Fruit fly (Drosophila melanogaster) whole organism, embryonic: ENCODE results near the gene BthD.

Experiments used
- Abd-B ChIP-seq: fragments of 200-800 bp; sonication (Bioruptor generic); optimal IDR thresholded peaks from 2 replicates; lab custom pipeline; 2018; ENCODE audit warnings: missing biosample characterization, mild to moderate bottlenecking, missing genetic modification characterization, moderate library complexity
- Atf3 ChIP-seq: fragments of 200-800 bp; sonication (Bioruptor generic); optimal IDR thresholded peaks from 3 replicates; lab custom pipeline; 2016; ENCODE audit warnings: missing biosample characterization, missing genetic modification characterization
- Bteb2 ChIP-seq: fragments of 200-800 bp; sonication (Bioruptor generic); optimal IDR thresholded peaks from 2 replicates; lab custom pipeline; 2016; ENCODE audit warnings: missing biosample characterization, missing genetic modification characterization
- C15 ChIP-seq: fragments of 200-800 bp; sonication (Bioruptor generic); IDR thresholded peaks from 3 replicates; pipeline ENCODE4 v1.3.6; 2022; ENCODE audit warnings: missing biosample characterization, missing genetic modification characterization
- CG10366 ChIP-seq: fragments of 200-800 bp; sonication (Bioruptor generic); IDR thresholded peaks from 2 replicates; pipeline ENCODE4 v1.3.6; 2022; ENCODE audit warnings: missing biosample characterization, missing genetic modification characterization
- CG11504 ChIP-seq: fragments of 200-800 bp; sonication (Bioruptor generic); optimal IDR thresholded peaks from 3 replicates; lab custom pipeline; 2019; ENCODE audit warnings: missing biosample characterization, mild to moderate bottlenecking, missing genetic modification characterization, moderate library complexity
- CG12942 ChIP-seq: fragments of 200-800 bp; sonication (Bioruptor generic); optimal IDR thresholded peaks from 3 replicates; lab custom pipeline; 2016; ENCODE audit warnings: missing biosample characterization, missing genetic modification characterization
- CG17186 ChIP-seq: fragments of 200-800 bp; sonication (Bioruptor generic); optimal IDR thresholded peaks from 3 replicates; lab custom pipeline; 2017; ENCODE audit warnings: missing biosample characterization, missing genetic modification reagents, missing genetic modification characterization
- CG17385 ChIP-seq: fragments of 200-800 bp; sonication (Bioruptor generic); optimal IDR thresholded peaks from 3 replicates; lab custom pipeline; 2018; ENCODE audit warnings: missing biosample characterization, mild to moderate bottlenecking, missing genetic modification characterization
- CG18764 ChIP-seq: fragments of 200-800 bp; sonication (Bioruptor generic); optimal IDR thresholded peaks from 3 replicates; lab custom pipeline; 2016; ENCODE audit warnings: missing biosample characterization, missing genetic modification characterization
- CG2116 ChIP-seq: fragments of 200-800 bp; sonication (Bioruptor generic); optimal IDR thresholded peaks from 3 replicates; lab custom pipeline; 2018; ENCODE audit warnings: missing biosample characterization, mild to moderate bottlenecking, missing genetic modification characterization
- CG2202 ChIP-seq: fragments of 200-800 bp; sonication (Bioruptor generic); optimal IDR thresholded peaks from 2 replicates; lab custom pipeline; 2018; ENCODE audit warnings: missing biosample characterization, mild to moderate bottlenecking, missing genetic modification characterization
- CG2678 ChIP-seq: fragments of 200-800 bp; sonication (Bioruptor generic); optimal IDR thresholded peaks from 3 replicates; lab custom pipeline; 2019; ENCODE audit warnings: missing biosample characterization, mild to moderate bottlenecking, missing genetic modification characterization, moderate library complexity
- CG31224 ChIP-seq: fragments of 200-800 bp; sonication (Bioruptor generic); IDR thresholded peaks from 2 replicates; pipeline ENCODE4 v1.3.6; 2022; ENCODE audit warnings: missing biosample characterization, missing genetic modification characterization
- CG32767 ChIP-seq: fragments of 200-800 bp; sonication (Bioruptor generic); IDR thresholded peaks from 2 replicates; pipeline ENCODE4 v1.3.6; 2022; ENCODE audit warnings: missing biosample characterization, missing genetic modification characterization
- CG4617 ChIP-seq: fragments of 200-800 bp; sonication (Bioruptor generic); optimal IDR thresholded peaks from 3 replicates; lab custom pipeline; 2016; ENCODE audit warnings: missing biosample characterization, missing genetic modification characterization, borderline replicate concordance
- CG4854 ChIP-seq: fragments of 200-800 bp; sonication (Bioruptor generic); optimal IDR thresholded peaks from 2 replicates; lab custom pipeline; 2016; ENCODE audit warnings: missing biosample characterization, missing genetic modification characterization, inconsistent platforms
- CG5245 ChIP-seq: fragments of 200-800 bp; sonication (Bioruptor generic); optimal IDR thresholded peaks from 3 replicates; lab custom pipeline; 2016; ENCODE audit warnings: missing biosample characterization, missing genetic modification characterization
- CG6175 ChIP-seq: fragments of 200-800 bp; sonication (Bioruptor generic); IDR thresholded peaks from 3 replicates; pipeline ENCODE4 v1.3.6; 2022; ENCODE audit warnings: missing biosample characterization, missing genetic modification characterization
- CG6791 ChIP-seq: fragments of 200-800 bp; sonication (Bioruptor generic); IDR thresholded peaks from 3 replicates; pipeline ENCODE4 v1.3.6; 2022; ENCODE audit warnings: missing biosample characterization, missing genetic modification characterization; ENCODE audit not compliant: partially characterized antibody
- CG8478 ChIP-seq: fragments of >200 bp; optimal IDR thresholded peaks from 2 replicates; lab custom pipeline; 2018
- CG8924 ChIP-seq: fragments of 200-800 bp; optimal IDR thresholded peaks from 3 replicates; lab custom pipeline; 2019; ENCODE audit warnings: missing biosample characterization, mild to moderate bottlenecking, missing genetic modification characterization, moderate library complexity
- Camta ChIP-seq: fragments of 200-800 bp; sonication (Bioruptor generic); optimal IDR thresholded peaks from 2 replicates; lab custom pipeline; 2016; ENCODE audit warnings: missing biosample characterization, missing genetic modification characterization
- D19A ChIP-seq: fragments of 200-800 bp; optimal IDR thresholded peaks from 3 replicates; lab custom pipeline; 2019; ENCODE audit warnings: missing biosample characterization, mild to moderate bottlenecking, missing genetic modification characterization, moderate library complexity
- Dbx ChIP-seq: fragments of 200-800 bp; sonication (Bioruptor generic); IDR thresholded peaks from 3 replicates; pipeline ENCODE4 v1.3.6; 2022; ENCODE audit warnings: missing biosample characterization, missing genetic modification characterization
- Dll ChIP-seq: fragments of 200-800 bp; sonication (Bioruptor generic); IDR thresholded peaks from 4 replicates; pipeline ENCODE4 v1.3.6; 2022; ENCODE audit warnings: missing biosample characterization, missing genetic modification characterization; ENCODE audit not compliant: partially characterized antibody
- Doc3 ChIP-seq: fragments of 200-800 bp; sonication (Bioruptor generic); IDR thresholded peaks from 3 replicates; pipeline ENCODE4 v1.3.6; 2022; ENCODE audit warnings: missing biosample characterization, missing genetic modification characterization; ENCODE audit not compliant: partially characterized antibody
- Hsf ChIP-seq: fragments of 200-800 bp; sonication (Bioruptor generic); optimal IDR thresholded peaks from 3 replicates; lab custom pipeline; 2016; ENCODE audit warnings: missing biosample characterization, missing genetic modification characterization
- Ravus ChIP-seq: fragments of 200-800 bp; sonication (Bioruptor generic); IDR thresholded peaks from 2 replicates; pipeline ENCODE4 v1.3.6; 2022; ENCODE audit warnings: missing biosample characterization, missing genetic modification characterization
- Spps ChIP-seq: fragments of 200-800 bp; sonication (Bioruptor generic); optimal IDR thresholded peaks from 2 replicates; lab custom pipeline; 2018; ENCODE audit warnings: missing biosample characterization, mild to moderate bottlenecking, missing genetic modification characterization
- Taf1 ChIP-seq: fragments of 200-800 bp; sonication (Bioruptor generic); IDR thresholded peaks from 2 replicates; pipeline ENCODE4 v1.3.6; 2022; ENCODE audit warnings: missing biosample characterization, missing genetic modification characterization
- Xrp1 ChIP-seq: fragments of 200-800 bp; sonication (Bioruptor generic); IDR thresholded peaks from 2 replicates; pipeline ENCODE4 v1.3.6; 2022; ENCODE audit warnings: missing biosample characterization, missing genetic modification characterization
- al ChIP-seq: fragments of 200-800 bp; sonication (Bioruptor generic); IDR thresholded peaks from 2 replicates; pipeline ENCODE4 v1.3.6; 2022; ENCODE audit warnings: missing biosample characterization, missing genetic modification characterization
- amos ChIP-seq: fragments of 200-800 bp; sonication (Bioruptor generic); IDR thresholded peaks from 2 replicates; pipeline ENCODE4 v1.3.6; 2022; ENCODE audit warnings: missing biosample characterization, missing genetic modification characterization; ENCODE audit not compliant: partially characterized antibody
- corto ChIP-seq: fragments of 200-800 bp; sonication (Bioruptor generic); optimal IDR thresholded peaks from 2 replicates; lab custom pipeline; 2016; ENCODE audit warnings: missing biosample characterization, mild to moderate bottlenecking, missing genetic modification characterization, moderate library complexity
- da ChIP-seq: fragments of 200-800 bp; sonication (Bioruptor generic); optimal IDR thresholded peaks from 2 replicates; lab custom pipeline; 2016; ENCODE audit warnings: missing biosample characterization, missing genetic modification characterization
- esg ChIP-seq: fragments of 200-800 bp; sonication (Bioruptor generic); conservative IDR thresholded peaks from 2 replicates; pipeline ENCODE4 v1.3.6; 2022; ENCODE audit warnings: missing biosample characterization, missing genetic modification characterization
- fd102C ChIP-seq: fragments of 200-800 bp; sonication (Bioruptor generic); optimal IDR thresholded peaks from 2 replicates; lab custom pipeline; 2018; ENCODE audit warnings: missing biosample characterization, mild to moderate bottlenecking, missing genetic modification characterization, moderate library complexity
- nerfin-1 ChIP-seq: fragments of 200-800 bp; sonication (Bioruptor generic); optimal IDR thresholded peaks from 3 replicates; lab custom pipeline; 2019; ENCODE audit warnings: missing biosample characterization, mild to moderate bottlenecking, missing genetic modification characterization, moderate library complexity
- pfk ChIP-seq: fragments of 200-800 bp; sonication (Bioruptor generic); optimal IDR thresholded peaks from 2 replicates; lab custom pipeline; 2018; ENCODE audit warnings: missing biosample characterization, mild to moderate bottlenecking, missing genetic modification characterization, moderate library complexity
- pros ChIP-seq: fragments of 200-800 bp; sonication (Bioruptor generic); optimal IDR thresholded peaks from 3 replicates; lab custom pipeline; 2019; ENCODE audit warnings: missing biosample characterization, mild to moderate bottlenecking, missing genetic modification characterization, moderate library complexity
- pum ChIP-seq: fragments of 200-800 bp; sonication (Bioruptor generic); optimal IDR thresholded peaks from 2 replicates; lab custom pipeline; 2016; ENCODE audit warnings: missing biosample characterization, missing genetic modification characterization
- ro ChIP-seq: fragments of 200-800 bp; sonication (Bioruptor generic); IDR thresholded peaks from 2 replicates; pipeline ENCODE4 v1.3.6; 2022; ENCODE audit warnings: missing biosample characterization, missing genetic modification characterization
- scrt ChIP-seq: fragments of 200-800 bp; sonication (Bioruptor generic); optimal IDR thresholded peaks from 2 replicates; lab custom pipeline; 2018; ENCODE audit warnings: missing biosample characterization, mild to moderate bottlenecking, missing genetic modification characterization, moderate library complexity
- tll ChIP-seq, 2 experiments: fragments of 200-800 bp in 1 of 2; fragments of >200 bp in 1 of 2; sonication (Bioruptor generic) in 1 of 2; optimal IDR thresholded peaks; 2 replicates each; lab custom pipeline; 2017 to 2019; ENCODE audit warnings: missing biosample characterization in 2 of 2, missing genetic modification characterization in 2 of 2, mild to moderate bottlenecking in 1 of 2, moderate library complexity in 1 of 2
- trh ChIP-seq: fragments of 200-800 bp; sonication (Bioruptor generic); optimal IDR thresholded peaks from 2 replicates; lab custom pipeline; 2016; ENCODE audit warnings: missing biosample characterization, missing genetic modification characterization
- tx ChIP-seq: fragments of 200-800 bp; sonication (Bioruptor generic); optimal IDR thresholded peaks from 2 replicates; lab custom pipeline; 2016; ENCODE audit warnings: missing biosample characterization, missing genetic modification characterization
- unc-4 ChIP-seq: fragments of 200-800 bp; sonication (Bioruptor generic); IDR thresholded peaks from 2 replicates; pipeline ENCODE4 v1.3.6; 2022; ENCODE audit warnings: missing biosample characterization, missing genetic modification characterization; ENCODE audit not compliant: partially characterized antibody
- yki ChIP-seq: fragments of >200 bp; optimal IDR thresholded peaks from 3 replicates; lab custom pipeline; 2018
- zfh2 ChIP-seq: fragments of 200-800 bp; sonication (Bioruptor generic); optimal IDR thresholded peaks from 2 replicates; lab custom pipeline; 2016; ENCODE audit warnings: missing biosample characterization, missing genetic modification characterization

Gene BthD

dm6 chrX:13616417-13617050 is 4.6 kb downstream of the BthD start, which contains the start of the genes tth and Tango2 (continued):
- TF ChIP-seq fd102C (GFP tag; lab: Kevin White, UChicago) (no peak), ro (GFP tag; lab: Robert Waterston, UW) (no peak), da (no peak), CG5245 (peak; percentile 27), C15 (GFP tag; lab: Robert Waterston, UW) (0 out of 3 replicates have a peak, but pooled peaks have one; percentile 49), CG32767 (peak; percentile 32; the same call in 1 of the 2 replicates), Abd-B (GFP tag; lab: Kevin White, UChicago) (peak; percentile 67), amos (peak; percentile 52; the same call in 1 of the 2 replicates), tx (GFP tag; lab: Kevin White, UChicago) (peak; percentile 45), CG12942 (peak; percentile 41), tll (GFP tag; optimal IDR thresholded peaks at IDR 0.05; lab: Kevin White, UChicago) (peak in 1 of 2 experiments; percentile 16), Spps (tag; lab: Kevin White, UChicago) (no peak), scrt (peak; percentile 84), al (peak; percentile 70), unc-4 (GFP tag; lab: Robert Waterston, UW) (peak; percentile 61; the same call in 1 of the 2 replicates), D19A (tag; lab: Kevin White, UChicago) (peak; percentile 51), Dll (peak; percentile 71), Ravus (no peak), CG31224 (GFP tag; lab: Robert Waterston, UW) (peak; percentile 65), zfh2 (peak; percentile 80), CG11504 (tag; lab: Kevin White, UChicago) (no peak), Atf3 (GFP tag; lab: Kevin White, UChicago) (peak; percentile 58), CG4617 (GFP tag; lab: Kevin White, UChicago) (peak; percentile 27), CG17186 (GFP tag; lab: Kevin White, UChicago) (no peak), pum (GFP tag; lab: Kevin White, UChicago) (peak; percentile 65), CG6175 (GFP tag; lab: Robert Waterston, UW) (peak; percentile 42; the same call in 1 of the 3 replicates), Hsf (peak; percentile 76), CG8924 (peak; percentile 75), CG10366 (GFP tag; lab: Robert Waterston, UW) (peak; percentile 71), esg (peak; percentile 75), CG6791 (GFP tag; lab: Robert Waterston, UW) (peak; percentile 71), CG2678 (tag; lab: Kevin White, UChicago) (peak; percentile 87), CG17385 (GFP tag; lab: Kevin White, UChicago) (peak; percentile 45), CG4854 (GFP tag; lab: Kevin White, UChicago) (peak; percentile 3), trh (peak; percentile 44), yki (no peak), CG2116 (GFP tag; lab: Kevin White, UChicago) (peak; percentile 63), Doc3 (GFP tag; lab: Robert Waterston, UW) (peak; percentile 46; the same call in 1 of the 3 replicates), Taf1 (GFP tag; lab: Robert Waterston, UW) (no peak), Bteb2 (peak; percentile 78), CG2202 (tag; lab: Kevin White, UChicago) (peak; percentile 32), CG8478 (lab: Kevin White, UChicago) (no peak), CG18764 (GFP tag; lab: Kevin White, UChicago) (peak; percentile 31), corto (no peak), pfk (GFP tag; lab: Kevin White, UChicago) (no peak), pros (GFP tag; lab: Kevin White, UChicago) (no peak), Camta (GFP tag; lab: Kevin White, UChicago) (peak; percentile 64), Xrp1 (GFP tag; lab: Robert Waterston, UW) (peak; percentile 82), nerfin-1 (tag; lab: Kevin White, UChicago) (peak; percentile 68), Dbx (GFP tag; lab: Robert Waterston, UW) (peak; percentile 75)
